Worm (Caenorhabditis elegans): ENCODE results near the gene R06F6.8.
A peak's percentile ranks its signal among the peaks of the same experiment; 100 is the strongest.

- TF ChIP-seq F49E8.2 (tag; optimal IDR thresholded peaks at IDR 0.05; ENCODE audit: insufficient read depth) (no peak), ceh-91 (GFP tag; IDR thresholded peaks at IDR 0.05) (no peak), ccch-3 (GFP tag; optimal IDR thresholded peaks at IDR 0.05) (no peak), snpc-1.1 (tag; optimal IDR thresholded peaks at IDR 0.05; ENCODE audit: insufficient read depth) (peak; percentile 65), repo-1 (tag; optimal IDR thresholded peaks at IDR 0.05) (no peak), snpc-1.3 (tag; optimal IDR thresholded peaks at IDR 0.05; ENCODE audit: insufficient read depth) (no peak), pha-4 (tag; optimal IDR thresholded peaks at IDR 0.05) (no peak), ztf-6 (GFP tag; IDR thresholded peaks at IDR 0.05) (no peak), T26A5.8 (tag; optimal IDR thresholded peaks at IDR 0.05) (no peak), madf-3 (GFP tag; IDR thresholded peaks at IDR 0.05) (no peak), unc-62 (GFP tag; optimal IDR thresholded peaks at IDR 0.05) (no peak)
These were observed 51.8 kb downstream of the R06F6.8 start for ce11 chrII:10767977-10768376.

All from whole organism, young adult.